Worm (Caenorhabditis elegans): ENCODE results near the gene taf-11.3.

DNA sequence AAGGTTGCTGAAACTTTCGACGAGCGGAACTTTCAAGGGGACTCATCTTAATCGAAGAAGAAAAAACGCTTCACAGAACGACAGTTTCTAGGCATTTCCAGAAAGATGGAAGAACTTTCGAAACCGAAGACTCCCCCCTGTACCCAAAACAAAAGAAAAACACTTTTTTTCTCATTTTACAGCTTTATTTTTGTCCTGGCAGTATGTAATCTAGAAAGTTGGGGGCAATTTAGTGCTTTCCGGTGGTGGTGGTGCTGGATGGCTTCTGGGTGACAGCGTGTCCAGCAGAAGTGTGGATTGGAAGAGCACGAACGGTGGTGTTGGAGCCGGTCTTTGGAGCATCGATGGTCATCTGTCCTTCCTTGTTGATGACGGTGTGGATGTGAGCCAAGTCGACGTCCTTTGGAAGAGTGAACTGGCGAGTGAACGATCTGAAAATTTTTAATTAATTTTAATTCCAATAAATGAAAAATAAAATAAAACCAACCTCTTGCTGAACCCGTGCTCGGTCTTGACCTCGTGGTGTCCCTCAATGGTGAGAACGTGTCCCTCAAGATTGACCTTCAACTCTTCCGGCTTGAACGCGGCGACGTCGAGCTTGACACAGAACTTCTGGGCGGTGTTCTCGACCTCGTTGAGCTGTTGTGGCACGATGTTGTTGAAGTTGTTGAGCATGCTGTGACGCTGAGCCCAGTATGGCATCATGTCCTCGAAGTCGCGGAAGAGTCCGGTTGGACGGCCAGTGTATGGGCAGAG lies 1.1 kb upstream of the taf-11.3 start:
- TF ChIP-seq lsy-2 (tag; optimal IDR thresholded peaks at IDR 0.05) (no peak), egl-27 (tag; optimal IDR thresholded peaks at IDR 0.05) (no peak), nhr-10 (tag; optimal IDR thresholded peaks at IDR 0.05) (no peak), nhr-12 (tag; optimal IDR thresholded peaks at IDR 0.05) (no peak), nhr-25 (tag; optimal IDR thresholded peaks at IDR 0.05) (no peak), nhr-23 (tag; optimal IDR thresholded peaks at IDR 0.05) (no peak), nhr-11 (tag; optimal IDR thresholded peaks at IDR 0.05) (no peak), nhr-237 (tag; optimal IDR thresholded peaks at IDR 0.05) (no peak), ceh-82 (tag; optimal IDR thresholded peaks at IDR 0.05) (no peak), nhr-129 (tag; optimal IDR thresholded peaks at IDR 0.05) (no peak)

Data from whole organism, L2 larva.